Worm (Caenorhabditis elegans) whole organism, mixed stage, embryonic: ENCODE results near the gene T11F9.21.

ENCODE experiments used
- M03D4.4 ChIP-seq: sonication (generic microtip); optimal IDR thresholded peaks from 2 replicates; lab custom pipeline; 2017; ENCODE audit warnings: mild to moderate bottlenecking, missing genetic modification characterization, missing compliant biosample characterization
- bed-3 ChIP-seq: fragments of 200-800 bp; sonication (Bioruptor generic); optimal IDR thresholded peaks from 3 replicates; lab custom pipeline; 2018; ENCODE audit warnings: mild to moderate bottlenecking, missing genetic modification characterization, moderate library complexity, missing compliant biosample characterization
- blmp-1 ChIP-seq: fragments of 150-350 bp; optimal IDR thresholded peaks from 2 replicates; lab custom pipeline; 2014; ENCODE audit warnings: missing biosample characterization, missing genetic modification characterization
- ceh-83 ChIP-seq: fragments of 200-800 bp; sonication (Bioruptor generic); optimal IDR thresholded peaks from 2 replicates; lab custom pipeline; 2018; ENCODE audit warnings: mild to moderate bottlenecking, missing genetic modification characterization, missing compliant biosample characterization
- ces-1 ChIP-seq: fragments of 150-350 bp; optimal IDR thresholded peaks from 2 replicates; lab custom pipeline; 2014; ENCODE audit warnings: missing biosample characterization, missing genetic modification reagents, missing genetic modification characterization
- cnd-1 ChIP-seq: fragments of 200-800 bp; sonication (Bioruptor generic); optimal IDR thresholded peaks from 2 replicates; lab custom pipeline; 2018; ENCODE audit warnings: mild to moderate bottlenecking, missing genetic modification characterization, missing compliant biosample characterization
- drap-1 ChIP-seq: fragments of 200-800 bp; sonication (Bioruptor generic); optimal IDR thresholded peaks from 3 replicates; lab custom pipeline; 2018; ENCODE audit warnings: mild to moderate bottlenecking, missing genetic modification characterization, missing compliant biosample characterization
- elt-1 ChIP-seq: sonication (generic microtip); optimal IDR thresholded peaks from 2 replicates; lab custom pipeline; 2017; ENCODE audit warnings: missing genetic modification characterization, mild to moderate bottlenecking, missing compliant biosample characterization, antibody characterized with exemption, moderate library complexity, borderline replicate concordance; ENCODE audit not compliant: insufficient read depth
- elt-3 ChIP-seq: fragments of 150-350 bp; optimal IDR thresholded peaks from 2 replicates; lab custom pipeline; 2014; ENCODE audit warnings: missing biosample characterization, missing genetic modification characterization
- ham-2 ChIP-seq: fragments of 200-800 bp; sonication (Bioruptor generic); optimal IDR thresholded peaks from 2 replicates; lab custom pipeline; 2018; ENCODE audit warnings: mild to moderate bottlenecking, missing genetic modification characterization, missing compliant biosample characterization
- hlh-1 ChIP-seq: fragments of 150-350 bp; optimal IDR thresholded peaks from 2 replicates; lab custom pipeline; 2014; ENCODE audit warnings: missing biosample characterization, missing genetic modification reagents, missing genetic modification characterization
- lin-13 ChIP-seq: fragments of 150-350 bp; optimal IDR thresholded peaks from 2 replicates; lab custom pipeline; 2014; ENCODE audit warnings: missing biosample characterization, missing genetic modification characterization
- lsy-2 ChIP-seq: fragments of 150-350 bp; optimal IDR thresholded peaks from 2 replicates; lab custom pipeline; 2014; ENCODE audit warnings: missing biosample characterization, missing genetic modification characterization
- mab-5 ChIP-seq: fragments of 150-350 bp; optimal IDR thresholded peaks from 2 replicates; lab custom pipeline; 2014; ENCODE audit warnings: missing biosample characterization, missing genetic modification characterization
- mep-1 ChIP-seq: fragments of 150-350 bp; optimal IDR thresholded peaks from 2 replicates; lab custom pipeline; 2017; ENCODE audit warnings: missing biosample characterization, missing genetic modification reagents, missing genetic modification characterization, inconsistent platforms
- mls-2 ChIP-seq: sonication (generic microtip); optimal IDR thresholded peaks from 2 replicates; lab custom pipeline; 2016; ENCODE audit warnings: mild to moderate bottlenecking, missing genetic modification characterization, moderate library complexity, missing compliant biosample characterization
- nhr-12 ChIP-seq: fragments of 150-350 bp; optimal IDR thresholded peaks from 2 replicates; lab custom pipeline; 2014; ENCODE audit warnings: missing biosample characterization, missing genetic modification characterization
- nhr-2 ChIP-seq: fragments of 150-350 bp; optimal IDR thresholded peaks from 2 replicates; lab custom pipeline; 2014; ENCODE audit warnings: missing biosample characterization, missing genetic modification characterization
- nhr-237 ChIP-seq: fragments of 150-350 bp; optimal IDR thresholded peaks from 2 replicates; lab custom pipeline; 2014; ENCODE audit warnings: missing biosample characterization, missing genetic modification characterization
- pha-4 ChIP-seq: fragments of 150-350 bp; optimal IDR thresholded peaks from 2 replicates; lab custom pipeline; 2018; ENCODE audit warnings: missing biosample characterization, missing genetic modification reagents, missing genetic modification characterization
- sem-2 ChIP-seq: fragments of 200-800 bp; sonication (Bioruptor generic); optimal IDR thresholded peaks from 2 replicates; lab custom pipeline; 2018; ENCODE audit warnings: mild to moderate bottlenecking, missing genetic modification characterization, missing compliant biosample characterization
- snpc-4 ChIP-seq: fragments of 150-350 bp; optimal IDR thresholded peaks from 2 replicates; lab custom pipeline; 2014; ENCODE audit warnings: missing biosample characterization, missing genetic modification characterization
- sptf-1 ChIP-seq: sonication (generic microtip); optimal IDR thresholded peaks from 2 replicates; lab custom pipeline; 2017; ENCODE audit warnings: mild to moderate bottlenecking, missing genetic modification characterization, moderate library complexity, missing compliant biosample characterization
- tbx-8 ChIP-seq: fragments of 200-800 bp; sonication (Bioruptor generic); optimal IDR thresholded peaks from 2 replicates; lab custom pipeline; 2018; ENCODE audit warnings: mild to moderate bottlenecking, missing genetic modification characterization, moderate library complexity, missing compliant biosample characterization
- unc-120 ChIP-seq: sonication (generic microtip); optimal IDR thresholded peaks from 2 replicates; lab custom pipeline; 2017; ENCODE audit warnings: missing genetic modification characterization, missing compliant biosample characterization; ENCODE audit not compliant: poor library complexity, severe bottlenecking
- unc-39 ChIP-seq: fragments of 150-350 bp; optimal IDR thresholded peaks from 2 replicates; lab custom pipeline; 2014; ENCODE audit warnings: missing biosample characterization, missing genetic modification characterization
- unc-62 ChIP-seq: fragments of 150-350 bp; optimal IDR thresholded peaks from 2 replicates; lab custom pipeline; 2014; ENCODE audit warnings: missing biosample characterization, missing genetic modification reagents, missing genetic modification characterization
- zip-8 ChIP-seq: fragments of 150-350 bp; optimal IDR thresholded peaks from 2 replicates; lab custom pipeline; 2014; ENCODE audit warnings: missing biosample characterization, missing genetic modification characterization
- ztf-11 ChIP-seq: fragments of 150-350 bp; optimal IDR thresholded peaks from 2 replicates; lab custom pipeline; 2014; ENCODE audit warnings: missing biosample characterization, missing genetic modification characterization

The T11F9.21 gene

DNA sequence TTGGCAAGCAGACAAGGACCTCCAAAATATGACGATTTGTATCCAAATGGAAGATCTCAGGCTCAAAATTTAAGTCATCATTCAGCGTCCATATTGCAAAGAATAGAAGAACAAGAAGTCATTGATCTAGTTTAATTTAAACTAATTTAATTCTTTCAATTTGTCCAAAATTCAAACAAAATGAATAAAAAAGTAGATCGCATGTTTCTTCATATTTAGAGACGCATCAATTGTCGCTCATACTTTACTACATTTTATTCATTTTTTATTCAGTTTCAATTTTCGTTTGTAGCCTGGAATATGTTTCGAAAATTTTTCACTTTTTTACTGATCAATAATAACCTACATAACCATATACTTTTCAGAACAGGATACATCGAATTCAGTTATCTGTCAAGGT lies at the start of gene T11F9.21:
Gene T11F9.21 (plus strand): TSS at position 301 of the 400 bp plus-strand sequence.
- TF ChIP-seq sem-2 (GFP tag; lab: Kevin White, UChicago) = no peak
- TF ChIP-seq elt-1 (tag; lab: Kevin White, UChicago) = no peak
- TF ChIP-seq elt-3 (tag; lab: Kevin White, UChicago) = no peak
- TF ChIP-seq lsy-2 (tag; lab: Kevin White, UChicago) = no peak
- TF ChIP-seq lin-13 = no peak
- TF ChIP-seq unc-120 (tag; lab: Kevin White, UChicago) = no peak
- no peak for TF ChIP-seq hlh-1
- no peak for TF ChIP-seq unc-39 (tag; lab: Kevin White, UChicago)
- TF ChIP-seq drap-1 (GFP tag; lab: Kevin White, UChicago) = no peak
- no peak for TF ChIP-seq blmp-1 (tag; lab: Kevin White, UChicago)
- no peak for TF ChIP-seq nhr-237
- no peak for TF ChIP-seq ham-2 (GFP tag; lab: Kevin White, UChicago)
- TF ChIP-seq snpc-4 = no peak

- TF ChIP-seq lin-13 (no peak), pha-4 (tag; lab: Kevin White, UChicago) (no peak), bed-3 (GFP tag; lab: Kevin White, UChicago) (no peak), mls-2 (no peak), cnd-1 (no peak), nhr-237 (no peak), drap-1 (GFP tag; lab: Kevin White, UChicago) (no peak), unc-39 (tag; lab: Kevin White, UChicago) (no peak), zip-8 (tag; lab: Kevin White, UChicago) (no peak), sem-2 (GFP tag; lab: Kevin White, UChicago) (no peak), elt-3 (tag; lab: Kevin White, UChicago) (no peak), M03D4.4 (no peak)
These were observed 49.1 kb upstream of the T11F9.21 start, which contains the start of gene F57B7.2 for ce11 chrV:11443503-11443902. Gene F57B7.2 (minus strand): TSS chrV:11443603.

- peak; percentile 44 for TF ChIP-seq ces-1 (GFP tag; lab: Kevin White, UChicago)
- peak; percentile 4 for TF ChIP-seq mls-2
- TF ChIP-seq drap-1 (GFP tag; lab: Kevin White, UChicago) = peak; percentile 12
- peak; percentile 4 for TF ChIP-seq M03D4.4
- TF ChIP-seq ztf-11 (tag; lab: Kevin White, UChicago) = no peak
These were observed 47.2 kb upstream of the T11F9.21 start for ce11 chrV:11445375-11445774.

DNA sequence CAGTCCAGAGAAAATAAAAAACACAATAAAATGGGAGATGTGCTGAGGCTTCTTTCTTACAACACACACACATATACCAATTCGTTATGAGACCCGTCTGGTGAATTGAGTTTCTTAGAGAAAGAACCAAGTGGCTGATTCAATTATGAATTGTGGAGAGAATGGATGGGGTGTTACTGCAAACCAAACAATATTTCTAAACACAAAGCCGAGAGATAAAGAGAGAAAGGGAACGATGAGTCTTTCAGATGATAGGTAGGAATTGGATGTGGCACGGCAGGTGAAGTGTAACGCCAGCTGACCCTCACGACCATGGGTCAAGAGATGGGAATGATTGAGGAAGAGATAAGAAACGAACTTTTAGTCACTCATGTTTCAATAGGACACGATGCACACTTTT lies 46.3 kb upstream of the T11F9.21 start, which contains the start of gene mig-17:
Gene mig-17 (plus strand): TSS at position 389 of the 400 bp plus-strand sequence.
- TF ChIP-seq ces-1 (GFP tag; lab: Kevin White, UChicago) (peak; percentile 94), ceh-83 (GFP tag; lab: Kevin White, UChicago) (no peak), hlh-1 (peak; percentile 91), unc-39 (tag; lab: Kevin White, UChicago) (no peak), unc-62 (GFP tag; lab: Kevin White, UChicago) (peak; percentile 12)
- TF ChIP-seq, all 35 proteins: peak for 3

- TF ChIP-seq nhr-2 = no peak
- TF ChIP-seq blmp-1 (tag; lab: Kevin White, UChicago) = no peak
- no peak for TF ChIP-seq lsy-2 (tag; lab: Kevin White, UChicago)
- no peak for TF ChIP-seq ces-1 (GFP tag; lab: Kevin White, UChicago)
- no peak for TF ChIP-seq sptf-1 (tag; lab: Kevin White, UChicago)
These were observed 43.2 kb upstream of the T11F9.21 start for ce11 chrV:11449404-11449803.

ce11 chrV:11450257-11450656 lies 42.3 kb upstream of the T11F9.21 start, which contains the start of gene col-156:
Gene col-156 (minus strand): TSS chrV:11450357.
- TF ChIP-seq blmp-1 (tag; lab: Kevin White, UChicago) (no peak), mab-5 (tag; lab: Kevin White, UChicago) (no peak), tbx-8 (GFP tag; lab: Kevin White, UChicago) (no peak), mep-1 (tag; lab: Kevin White, UChicago) (no peak), nhr-12 (tag; lab: Kevin White, UChicago) (no peak), sptf-1 (tag; lab: Kevin White, UChicago) (no peak), lin-13 (no peak)
- TF ChIP-seq, all 35 proteins: peak for 0
